Fruit fly (Drosophila melanogaster): ENCODE measurements around the gene Aven.

The Aven gene

dm6 chrX:12595610-12596336, 33.7 kb downstream of the Aven start, which contains the start of the genes CG1824 and Sec16 (continued):
- TF ChIP-seq CTCF (GFP tag; optimal IDR thresholded peaks at IDR 0.05) = no peak
- TF ChIP-seq CG7745 (tag; optimal IDR thresholded peaks at IDR 0.05) = no peak
- no peak for TF ChIP-seq BtbVII (GFP tag; optimal IDR thresholded peaks at IDR 0.05)
- TF ChIP-seq CG34376 (GFP tag; optimal IDR thresholded peaks at IDR 0.05) = no peak
- no peak for TF ChIP-seq ase (GFP tag; IDR thresholded peaks at IDR 0.05)
- TF ChIP-seq CG10654 (GFP tag; optimal IDR thresholded peaks at IDR 0.05) = peak; percentile 18
- peak; percentile 34 for TF ChIP-seq CG16815 (GFP tag; optimal IDR thresholded peaks at IDR 0.05)
- TF ChIP-seq en (GFP tag; optimal IDR thresholded peaks at IDR 0.05) = no peak
- peak; percentile 21 to 46 for TF ChIP-seq dpn (GFP tag; optimal IDR thresholded peaks at IDR 0.05)
- no peak for TF ChIP-seq wor (GFP tag; IDR thresholded peaks at IDR 0.05)
- 0 out of 2 replicates have a peak, but pooled peaks have one; percentile 21 for TF ChIP-seq CG11085 (GFP tag; IDR thresholded peaks at IDR 0.05)
- no peak for TF ChIP-seq PHDP (tag; optimal IDR thresholded peaks at IDR 0.05)
- TF ChIP-seq CG18262 (tag; optimal IDR thresholded peaks at IDR 0.05) = peak; percentile 51
- peak; percentile 47 for TF ChIP-seq az2 (GFP tag; optimal IDR thresholded peaks at IDR 0.05)
- TF ChIP-seq oc (tag; optimal IDR thresholded peaks at IDR 0.05) = no peak
- no peak for TF ChIP-seq CG1024 (GFP tag; IDR thresholded peaks at IDR 0.05)
- TF ChIP-seq CG12769 (tag; optimal IDR thresholded peaks at IDR 0.05) = no peak
- TF ChIP-seq ato (GFP tag; IDR thresholded peaks at IDR 0.05; ENCODE audit: partially characterized antibody) = no peak
- TF ChIP-seq tgo (GFP tag; IDR thresholded peaks at IDR 0.05) = no peak; the same call in 2 of the 3 replicates
- no peak for TF ChIP-seq gcm (GFP tag; optimal IDR thresholded peaks at IDR 0.05)
- peak; percentile 72 for TF ChIP-seq sens (GFP tag)
- no peak for TF ChIP-seq ro (GFP tag; IDR thresholded peaks at IDR 0.05)
- TF ChIP-seq Hr39 (optimal IDR thresholded peaks at IDR 0.05) = no peak
- no peak for TF ChIP-seq Ravus (GFP tag; IDR thresholded peaks at IDR 0.05)
- TF ChIP-seq CG13296 (GFP tag; optimal IDR thresholded peaks at IDR 0.05) = no peak
- TF ChIP-seq CG9817 (tag; optimal IDR thresholded peaks at IDR 0.05) = peak; percentile 37
- no peak for TF ChIP-seq Antp (GFP tag; optimal IDR thresholded peaks at IDR 0.05)
- TF ChIP-seq ftz-f1 (GFP tag; optimal IDR thresholded peaks at IDR 0.05) = no peak
- peak; percentile 52 for TF ChIP-seq CG30020 (tag; optimal IDR thresholded peaks at IDR 0.05)
- TF ChIP-seq CG12155 (GFP tag; optimal IDR thresholded peaks at IDR 0.05) = peak; percentile 40
- TF ChIP-seq CG5245 (GFP tag; optimal IDR thresholded peaks at IDR 0.05) = no peak
- no peak for TF ChIP-seq cad (GFP tag; optimal IDR thresholded peaks at IDR 0.05)
- peak; percentile 26; the same call in 1 of the 2 replicates for TF ChIP-seq CG2129 (GFP tag; IDR thresholded peaks at IDR 0.05; ENCODE audit: partially characterized antibody)
- TF ChIP-seq ken (GFP tag; IDR thresholded peaks at IDR 0.05) = no peak
- TF ChIP-seq Gsc (GFP tag; IDR thresholded peaks at IDR 0.05) = no peak
- no peak for TF ChIP-seq lov (optimal IDR thresholded peaks at IDR 0.05)
- no peak for TF ChIP-seq lov (GFP tag; IDR thresholded peaks at IDR 0.05)
- peak; percentile 9 for TF ChIP-seq fd3F (GFP tag; optimal IDR thresholded peaks at IDR 0.05)
- no peak for TF ChIP-seq pum (GFP tag; optimal IDR thresholded peaks at IDR 0.05)
- peak; percentile 70 for TF ChIP-seq gem (tag; optimal IDR thresholded peaks at IDR 0.05)
- TF ChIP-seq Max (GFP tag; optimal IDR thresholded peaks at IDR 0.05) = no peak
- no peak for TF ChIP-seq CG17568 (GFP tag; optimal IDR thresholded peaks at IDR 0.05)
- no peak; the same call in 2 of the 3 replicates for TF ChIP-seq Doc3 (GFP tag; IDR thresholded peaks at IDR 0.05; ENCODE audit: partially characterized antibody)
- no peak for TF ChIP-seq GATAe (GFP tag; conservative IDR thresholded peaks at IDR 0.05)
- TF ChIP-seq Hey (tag; optimal IDR thresholded peaks at IDR 0.05) = no peak
- peak; percentile 39; the same call in 1 of the 2 replicates for TF ChIP-seq lmd (GFP tag; IDR thresholded peaks at IDR 0.05)
- TF ChIP-seq chn (GFP tag; optimal IDR thresholded peaks at IDR 0.05) = no peak
- TF ChIP-seq CG17829 (tag; optimal IDR thresholded peaks at IDR 0.05) = peak; percentile 41
- TF ChIP-seq B-H1 (GFP tag; IDR thresholded peaks at IDR 0.05) = no peak
- peak; percentile 2 for TF ChIP-seq CG8290 (GFP tag; optimal IDR thresholded peaks at IDR 0.05)
- no peak for TF ChIP-seq CG8290 (tag; optimal IDR thresholded peaks at IDR 0.05)
- TF ChIP-seq inv (GFP tag; IDR thresholded peaks at IDR 0.05; ENCODE audit: partially characterized antibody) = peak; percentile 21; the same call in 1 of the 2 replicates
